Worm (Caenorhabditis elegans) whole organism, L1 larva: ENCODE measurements around the gene F21D12.2.

Source experiments
- nhr-11 ChIP-seq: fragments of 150-350 bp; optimal IDR thresholded peaks from 2 replicates; lab custom pipeline; 2014; ENCODE audit warnings: missing biosample characterization, missing genetic modification characterization
- nhr-90 ChIP-seq: sonication (generic microtip); optimal IDR thresholded peaks from 2 replicates; lab custom pipeline; 2016; ENCODE audit warnings: mild to moderate bottlenecking, missing genetic modification characterization, missing compliant biosample characterization; ENCODE audit not compliant: poor library complexity
- vab-15 ChIP-seq: sonication (generic microtip); optimal IDR thresholded peaks from 2 replicates; lab custom pipeline; 2017; ENCODE audit warnings: missing genotype, mild to moderate bottlenecking, missing genetic modification characterization, missing compliant biosample characterization
- ztf-11 ChIP-seq, 2 experiments: sonication (generic microtip); optimal IDR thresholded peaks; 2 replicates each; lab custom pipeline; 2016 to 2017; ENCODE audit warnings: missing genetic modification characterization in 2 of 2, missing biosample characterization in 1 of 2, missing compliant biosample characterization in 1 of 2

DNA sequence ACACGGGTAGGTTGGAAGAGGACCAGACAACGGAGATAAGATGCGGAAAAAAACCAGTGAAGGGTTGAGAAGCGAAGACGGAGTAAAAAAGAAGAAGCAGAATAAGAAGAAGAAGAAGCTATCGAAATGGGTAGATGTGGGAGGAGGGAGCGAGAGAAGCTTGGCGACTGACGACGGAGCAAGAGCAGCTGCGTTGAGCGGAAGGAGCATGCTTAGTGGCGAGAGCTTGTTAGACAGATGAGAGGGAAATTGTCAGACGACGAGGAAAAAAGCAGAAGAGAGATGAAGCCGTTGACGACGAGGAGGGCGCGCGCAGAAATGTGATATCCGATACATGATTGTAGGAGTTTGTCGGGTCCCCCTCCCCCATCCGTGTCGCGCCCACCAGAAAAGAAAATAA, 9.4 kb downstream of the F21D12.2 start:
- TF ChIP-seq vab-15 (tag; lab: Kevin White, UChicago) (no peak), nhr-11 (tag; lab: Kevin White, UChicago) (no peak), ztf-11 (tag; optimal IDR thresholded peaks at IDR 0.05; lab: Kevin White, UChicago) (peak in 1 of 2 experiments; percentile 4), nhr-90 (tag; lab: Kevin White, UChicago) (no peak)
